Worm (Caenorhabditis elegans): ENCODE data around the gene cysl-1.

The cysl-1 gene

ce11 chrX:9948963-9949362 lies 5.4 kb downstream of the cysl-1 start, which contains the start of gene nas-37:
Gene nas-37, minus strand, starts transcription at chrX:9949063.
- no peak for TF ChIP-seq gei-8 (GFP tag; optimal IDR thresholded peaks at IDR 0.05)

ce11 chrX:9948528-9948927 lies 5.8 kb downstream of the cysl-1 start:
- TF ChIP-seq unc-62 (GFP tag; optimal IDR thresholded peaks at IDR 0.05 in 1 of 2) = peak in 1 of 2 experiments; percentile 96
- TF ChIP-seq unc-62 (tag; optimal IDR thresholded peaks at IDR 0.05) = no peak
- TF ChIP-seq nhr-42 (GFP tag; IDR thresholded peaks at IDR 0.05) = no peak

- TF ChIP-seq tag-97 (GFP tag; IDR thresholded peaks at IDR 0.05) (no peak), aha-1 (tag) (peak; percentile 85), lin-38 (GFP tag; IDR thresholded peaks at IDR 0.05) (no peak), ceh-44 (GFP tag; IDR thresholded peaks at IDR 0.05) (no peak), mes-2 (tag; optimal IDR thresholded peaks at IDR 0.05; ENCODE audit: poor library complexity, severe bottlenecking) (peak; percentile 13), nhr-10 (tag; optimal IDR thresholded peaks at IDR 0.05) (no peak), nhr-6 (tag; optimal IDR thresholded peaks at IDR 0.05) (no peak), rbr-2 (tag; optimal IDR thresholded peaks at IDR 0.05) (no peak), ztf-7 (tag; optimal IDR thresholded peaks at IDR 0.05) (no peak), php-3 (GFP tag; IDR thresholded peaks at IDR 0.05) (no peak), Y105C5A.15 (GFP tag; IDR thresholded peaks at IDR 0.05) (no peak), saeg-2 (GFP tag; IDR thresholded peaks at IDR 0.05) (no peak), zip-11 (GFP tag; IDR thresholded peaks at IDR 0.05) (no peak), T20F7.1 (GFP tag; optimal IDR thresholded peaks at IDR 0.05) (no peak), spr-3 (GFP tag; optimal IDR thresholded peaks at IDR 0.05) (no peak), lin-1 (GFP tag; IDR thresholded peaks at IDR 0.05) (no peak), jun-1 (tag; optimal IDR thresholded peaks at IDR 0.05) (no peak), nhr-77 (tag; optimal IDR thresholded peaks at IDR 0.05) (no peak), ceh-62 (tag; optimal IDR thresholded peaks at IDR 0.05) (no peak), ZK337.2 (GFP tag; IDR thresholded peaks at IDR 0.05) (no peak), set-16 (GFP tag; IDR thresholded peaks at IDR 0.05) (no peak), ceh-82 (tag; optimal IDR thresholded peaks at IDR 0.05) (no peak), lir-3 (tag; optimal IDR thresholded peaks at IDR 0.05) (no peak), mxl-3 (GFP tag; optimal IDR thresholded peaks at IDR 0.05) (peak; percentile 8), ceh-28 (tag; optimal IDR thresholded peaks at IDR 0.05) (no peak)
Measured at ce11 chrX:9941379-9941778, 13.0 kb downstream of the cysl-1 start.

- TF ChIP-seq daf-16 (GFP tag; optimal IDR thresholded peaks at IDR 0.05) (no peak), daf-16 (tag; optimal IDR thresholded peaks at IDR 0.05) (peak; percentile 36), nhr-6 (tag; optimal IDR thresholded peaks at IDR 0.05) (peak; percentile 66), php-3 (GFP tag; IDR thresholded peaks at IDR 0.05) (no peak), pha-4 (GFP tag; IDR thresholded peaks at IDR 0.05) (no peak), pha-4 (tag; optimal IDR thresholded peaks at IDR 0.05) (peak; percentile 82)
Measured at ce11 chrX:9940524-9940923, 13.8 kb downstream of the cysl-1 start.

- peak; percentile 8 for TF ChIP-seq dve-1 (tag; optimal IDR thresholded peaks at IDR 0.05; ENCODE audit: insufficient read depth)
- TF ChIP-seq nhr-77 (tag; optimal IDR thresholded peaks at IDR 0.05) = no peak
- TF ChIP-seq unc-62 (GFP tag; optimal IDR thresholded peaks at IDR 0.05 in 1 of 2) = no peak
- no peak for TF ChIP-seq unc-62 (tag; optimal IDR thresholded peaks at IDR 0.05)
- TF ChIP-seq nhr-41 (GFP tag; IDR thresholded peaks at IDR 0.05) = no peak
- TF ChIP-seq pqm-1 (tag; optimal IDR thresholded peaks at IDR 0.05) = peak; percentile 9
- TF ChIP-seq ztf-11 (tag; optimal IDR thresholded peaks at IDR 0.05) = no peak
- TF ChIP-seq aha-1 (tag) = no peak
- no peak for TF ChIP-seq daf-16 (GFP tag; optimal IDR thresholded peaks at IDR 0.05)
- TF ChIP-seq daf-16 (tag; optimal IDR thresholded peaks at IDR 0.05) = peak; percentile 68
- no peak for TF ChIP-seq spr-3 (GFP tag; optimal IDR thresholded peaks at IDR 0.05)
Measured at ce11 chrX:9938537-9938936, 15.8 kb downstream of the cysl-1 start, which contains the start of the genes C17G1.5 and C17G1.14. Gene C17G1.5, plus strand, starts transcription at chrX:9938802. Gene C17G1.14, plus strand, starts transcription at chrX:9938813.
